Worm (Caenorhabditis elegans): ENCODE measurements around the gene C01G5.5.

ce11 chrIV:6552036-6552435 lies 27.6 kb downstream of the C01G5.5 start:
- TF ChIP-seq ama-1 (optimal IDR thresholded peaks at IDR 0.05) (no peak), ama-1 (GFP tag; optimal IDR thresholded peaks at IDR 0.05) (no peak), lsl-1 (GFP tag; optimal IDR thresholded peaks at IDR 0.05) (no peak), ceh-91 (GFP tag; IDR thresholded peaks at IDR 0.05) (no peak), lsy-27 (tag; optimal IDR thresholded peaks at IDR 0.05; ENCODE audit: borderline replicate concordance, insufficient read depth) (no peak), nhr-90 (tag; optimal IDR thresholded peaks at IDR 0.05) (no peak)

Measured in whole organism, young adult.